Fruit fly (Drosophila melanogaster) whole organism, embryonic: Measurements from ENCODE around the gene CG15878.

Experiments
- Bdp1 ChIP-seq: fragments of 200-800 bp; sonication (Bioruptor generic); optimal IDR thresholded peaks from 3 replicates; lab custom pipeline; 2016; ENCODE audit warnings: missing biosample characterization, missing genetic modification characterization
- Bgb ChIP-seq: fragments of 200-800 bp; sonication (Bioruptor generic); IDR thresholded peaks from 2 replicates; pipeline ENCODE4 v1.3.6; 2022; ENCODE audit warnings: missing biosample characterization, missing genetic modification characterization; ENCODE audit not compliant: partially characterized antibody
- CG10267 ChIP-seq: fragments of 200-800 bp; sonication (Bioruptor generic); optimal IDR thresholded peaks from 2 replicates; lab custom pipeline; 2018; ENCODE audit warnings: missing biosample characterization, mild to moderate bottlenecking, missing genetic modification characterization, moderate library complexity
- CG11695 ChIP-seq: fragments of 200-800 bp; sonication (Bioruptor generic); IDR thresholded peaks from 3 replicates; pipeline ENCODE4 v1.3.6; 2022; ENCODE audit warnings: missing biosample characterization, missing genetic modification characterization
- CG11696 ChIP-seq: fragments of 200-800 bp; sonication (Bioruptor generic); IDR thresholded peaks from 2 replicates; pipeline ENCODE4 v1.3.6; 2022; ENCODE audit warnings: missing biosample characterization, missing genetic modification characterization
- CG11723 ChIP-seq: fragments of 200-800 bp; sonication (Bioruptor generic); optimal IDR thresholded peaks from 2 replicates; lab custom pipeline; 2017; ENCODE audit warnings: missing biosample characterization, mild to moderate bottlenecking, missing genetic modification characterization
- CG12219 ChIP-seq: fragments of 200-800 bp; sonication (Bioruptor generic); optimal IDR thresholded peaks from 3 replicates; lab custom pipeline; 2018; ENCODE audit warnings: missing biosample characterization, mild to moderate bottlenecking, missing genetic modification characterization
- CG12744 ChIP-seq: fragments of 200-800 bp; sonication (Bioruptor generic); optimal IDR thresholded peaks from 2 replicates; lab custom pipeline; 2016; ENCODE audit warnings: missing biosample characterization, missing genetic modification characterization
- CG13123 ChIP-seq: fragments of 200-800 bp; sonication (Bioruptor generic); optimal IDR thresholded peaks from 2 replicates; lab custom pipeline; 2016; ENCODE audit warnings: missing biosample characterization, missing genetic modification characterization
- CG15073 ChIP-seq: fragments of 200-800 bp; sonication (Bioruptor generic); optimal IDR thresholded peaks from 2 replicates; lab custom pipeline; 2016; ENCODE audit warnings: missing biosample characterization, missing genetic modification characterization
- CG1832 ChIP-seq: fragments of 200-800 bp; sonication (Bioruptor generic); optimal IDR thresholded peaks from 2 replicates; lab custom pipeline; 2017; ENCODE audit warnings: missing biosample characterization, mild to moderate bottlenecking, missing genetic modification characterization, inconsistent platforms
- CG18599 ChIP-seq: fragments of 200-800 bp; sonication (Bioruptor generic); optimal IDR thresholded peaks from 3 replicates; lab custom pipeline; 2017; ENCODE audit warnings: missing biosample characterization, missing genetic modification characterization, mild to moderate bottlenecking, moderate library complexity, missing genetic modification reagents
- CG2116 ChIP-seq: fragments of 200-800 bp; sonication (Bioruptor generic); optimal IDR thresholded peaks from 3 replicates; lab custom pipeline; 2018; ENCODE audit warnings: missing biosample characterization, mild to moderate bottlenecking, missing genetic modification characterization
- CG2889 ChIP-seq: fragments of 200-800 bp; sonication (Bioruptor generic); IDR thresholded peaks from 3 replicates; pipeline ENCODE4 v1.3.6; 2022; ENCODE audit warnings: missing biosample characterization, missing genetic modification characterization
- CG30403 ChIP-seq: fragments of 200-800 bp; sonication (Bioruptor generic); optimal IDR thresholded peaks from 3 replicates; lab custom pipeline; 2016; ENCODE audit warnings: missing biosample characterization, missing genetic modification characterization
- CG3163 ChIP-seq: fragments of 200-800 bp; sonication (Bioruptor generic); optimal IDR thresholded peaks from 3 replicates; lab custom pipeline; 2016; ENCODE audit warnings: missing biosample characterization, missing genetic modification characterization
- CG33557 ChIP-seq: fragments of 200-800 bp; sonication (Bioruptor generic); optimal IDR thresholded peaks from 2 replicates; lab custom pipeline; 2019; ENCODE audit warnings: missing biosample characterization, mild to moderate bottlenecking, missing genetic modification characterization, moderate library complexity
- CG3847 ChIP-seq: fragments of 200-800 bp; sonication (Bioruptor generic); IDR thresholded peaks from 2 replicates; pipeline ENCODE4 v1.3.6; 2022; ENCODE audit warnings: missing biosample characterization, missing genetic modification characterization
- CG5245 ChIP-seq: fragments of 200-800 bp; sonication (Bioruptor generic); optimal IDR thresholded peaks from 3 replicates; lab custom pipeline; 2016; ENCODE audit warnings: missing biosample characterization, missing genetic modification characterization
- CG6689 ChIP-seq: fragments of 200-800 bp; sonication (Bioruptor generic); IDR thresholded peaks from 2 replicates; pipeline ENCODE4 v1.3.6; 2022; ENCODE audit warnings: missing biosample characterization, missing genetic modification characterization
- CG7987 ChIP-seq: fragments of 200-800 bp; sonication (Bioruptor generic); optimal IDR thresholded peaks from 2 replicates; lab custom pipeline; 2018; ENCODE audit warnings: missing biosample characterization, mild to moderate bottlenecking, missing genetic modification characterization, moderate library complexity
- CG8359 ChIP-seq: fragments of 200-800 bp; sonication (Bioruptor generic); optimal IDR thresholded peaks from 2 replicates; lab custom pipeline; 2017; ENCODE audit warnings: missing biosample characterization, mild to moderate bottlenecking, missing genetic modification characterization, borderline replicate concordance
- D ChIP-seq, 2 experiments: fragments of 200-800 bp in 1 of 2; fragments of >200 bp in 1 of 2; sonication (Bioruptor generic) in 1 of 2; optimal IDR thresholded peaks; 2 replicates in 1 of 2; 3 replicates in 1 of 2; lab custom pipeline; 2017; ENCODE audit warnings: mild to moderate bottlenecking in 1 of 2, missing biosample characterization in 1 of 2, missing genetic modification characterization in 1 of 2, missing genetic modification reagents in 1 of 2
- Dad ChIP-seq: fragments of 200-800 bp; sonication (Bioruptor generic); optimal IDR thresholded peaks from 3 replicates; lab custom pipeline; 2016; ENCODE audit warnings: missing biosample characterization, missing genetic modification characterization
- Dfd ChIP-seq, 2 experiments: fragments of >200 bp; optimal IDR thresholded peaks; 2 replicates each; lab custom pipeline; 2017; ENCODE audit warnings: missing biosample characterization in 2 of 2, missing genetic modification characterization in 2 of 2
- Dref ChIP-seq: fragments of 200-800 bp; sonication (Bioruptor generic); IDR thresholded peaks from 2 replicates; pipeline ENCODE4 v1.3.6; 2022; ENCODE audit warnings: missing biosample characterization, missing genetic modification characterization
- Hr51 ChIP-seq, 2 experiments: fragments of 200-800 bp; sonication (Bioruptor generic); optimal IDR thresholded peaks; 2 replicates in 1 of 2; 3 replicates in 1 of 2; lab custom pipeline; 2016 to 2018; ENCODE audit warnings: missing biosample characterization in 2 of 2, missing genetic modification characterization in 2 of 2, mild to moderate bottlenecking in 1 of 2, moderate library complexity in 1 of 2
- Sin3A ChIP-seq: fragments of >200 bp; optimal IDR thresholded peaks from 2 replicates; lab custom pipeline; 2018
- Spps ChIP-seq: fragments of 200-800 bp; sonication (Bioruptor generic); optimal IDR thresholded peaks from 2 replicates; lab custom pipeline; 2018; ENCODE audit warnings: missing biosample characterization, mild to moderate bottlenecking, missing genetic modification characterization
- Sry-β ChIP-seq: fragments of 200-800 bp; sonication (Bioruptor generic); optimal IDR thresholded peaks from 2 replicates; lab custom pipeline; 2018; ENCODE audit warnings: missing biosample characterization, mild to moderate bottlenecking, missing genetic modification characterization, moderate library complexity
- Usf ChIP-seq: fragments of 200-800 bp; sonication (Bioruptor generic); optimal IDR thresholded peaks from 2 replicates; lab custom pipeline; 2017; ENCODE audit warnings: missing genotype, missing biosample characterization, missing genetic modification characterization
- ap ChIP-seq: fragments of 200-800 bp; sonication (Bioruptor generic); IDR thresholded peaks from 2 replicates; pipeline ENCODE4 v1.3.6; 2022; ENCODE audit warnings: missing biosample characterization, missing genetic modification characterization
- ase ChIP-seq: fragments of 200-800 bp; sonication (Bioruptor generic); IDR thresholded peaks from 3 replicates; pipeline ENCODE4 v1.3.6; 2022; ENCODE audit warnings: missing biosample characterization, missing genetic modification characterization
- bigmax ChIP-seq: fragments of 200-800 bp; sonication (Bioruptor generic); optimal IDR thresholded peaks from 2 replicates; lab custom pipeline; 2018; ENCODE audit warnings: missing biosample characterization, mild to moderate bottlenecking, missing genetic modification characterization
- cas ChIP-seq: fragments of 200-800 bp; sonication (Bioruptor generic); IDR thresholded peaks from 2 replicates; pipeline ENCODE4 v1.3.6; 2022; ENCODE audit warnings: missing biosample characterization, missing genetic modification characterization
- chif ChIP-seq, 2 experiments: fragments of 200-800 bp; sonication (Bioruptor generic); optimal IDR thresholded peaks; 3 replicates each; lab custom pipeline; 2016; ENCODE audit warnings: missing biosample characterization in 2 of 2, missing genetic modification characterization in 2 of 2
- dan ChIP-seq: fragments of 200-800 bp; sonication (Bioruptor generic); IDR thresholded peaks from 2 replicates; pipeline ENCODE4 v1.3.6; 2022; ENCODE audit warnings: missing biosample characterization, missing genetic modification characterization
- dimm ChIP-seq: fragments of 200-800 bp; sonication (Bioruptor generic); IDR thresholded peaks from 2 replicates; pipeline ENCODE4 v1.3.6; 2022; ENCODE audit warnings: missing biosample characterization, missing genetic modification characterization
- dmrt99B ChIP-seq: fragments of 200-800 bp; sonication (Bioruptor generic); optimal IDR thresholded peaks from 2 replicates; lab custom pipeline; 2018; ENCODE audit warnings: missing biosample characterization, mild to moderate bottlenecking, missing genetic modification characterization, moderate library complexity
- fd3F ChIP-seq: fragments of 200-800 bp; sonication (Bioruptor generic); optimal IDR thresholded peaks from 2 replicates; lab custom pipeline; 2018; ENCODE audit warnings: missing biosample characterization, mild to moderate bottlenecking, missing genetic modification characterization, moderate library complexity
- gsb ChIP-seq: fragments of 200-800 bp; sonication (Bioruptor generic); IDR thresholded peaks from 2 replicates; pipeline ENCODE4 v1.3.6; 2022; ENCODE audit warnings: missing biosample characterization, missing genetic modification characterization
- ken ChIP-seq: fragments of 200-800 bp; sonication (Bioruptor generic); IDR thresholded peaks from 3 replicates; pipeline ENCODE4 v1.3.6; 2022; ENCODE audit warnings: missing biosample characterization, missing genetic modification characterization
- oc ChIP-seq: fragments of 200-800 bp; sonication (Bioruptor generic); optimal IDR thresholded peaks from 2 replicates; lab custom pipeline; 2018; ENCODE audit warnings: missing biosample characterization, mild to moderate bottlenecking, missing genetic modification characterization, moderate library complexity
- pfk ChIP-seq: fragments of 200-800 bp; sonication (Bioruptor generic); optimal IDR thresholded peaks from 2 replicates; lab custom pipeline; 2018; ENCODE audit warnings: missing biosample characterization, mild to moderate bottlenecking, missing genetic modification characterization, moderate library complexity
- pita ChIP-seq: fragments of 200-800 bp; sonication (Bioruptor generic); optimal IDR thresholded peaks from 2 replicates; lab custom pipeline; 2017; ENCODE audit warnings: missing biosample characterization, mild to moderate bottlenecking, missing genetic modification characterization
- rib ChIP-seq: fragments of 200-800 bp; sonication (Bioruptor generic); IDR thresholded peaks from 2 replicates; pipeline ENCODE4 v1.3.6; 2022; ENCODE audit warnings: missing biosample characterization, missing genetic modification characterization
- row ChIP-seq: fragments of 200-800 bp; sonication (Bioruptor generic); IDR thresholded peaks from 3 replicates; pipeline ENCODE4 v1.3.6; 2022; ENCODE audit warnings: missing biosample characterization, missing genetic modification characterization
- toy ChIP-seq: fragments of 200-800 bp; sonication (Bioruptor generic); IDR thresholded peaks from 2 replicates; pipeline ENCODE4 v1.3.6; 2022; ENCODE audit warnings: missing biosample characterization, missing genetic modification characterization
- ttk ChIP-seq: fragments of 200-800 bp; sonication (Bioruptor generic); IDR thresholded peaks from 2 replicates; pipeline ENCODE4 v2.1.2; 2022; ENCODE audit warnings: missing biosample characterization, missing genetic modification characterization
- yki ChIP-seq: fragments of >200 bp; optimal IDR thresholded peaks from 3 replicates; lab custom pipeline; 2018
- zf30C ChIP-seq: fragments of 200-800 bp; sonication (Bioruptor generic); optimal IDR thresholded peaks from 3 replicates; lab custom pipeline; 2018; ENCODE audit warnings: missing biosample characterization, mild to moderate bottlenecking, missing genetic modification characterization

CG15878 gene

DNA sequence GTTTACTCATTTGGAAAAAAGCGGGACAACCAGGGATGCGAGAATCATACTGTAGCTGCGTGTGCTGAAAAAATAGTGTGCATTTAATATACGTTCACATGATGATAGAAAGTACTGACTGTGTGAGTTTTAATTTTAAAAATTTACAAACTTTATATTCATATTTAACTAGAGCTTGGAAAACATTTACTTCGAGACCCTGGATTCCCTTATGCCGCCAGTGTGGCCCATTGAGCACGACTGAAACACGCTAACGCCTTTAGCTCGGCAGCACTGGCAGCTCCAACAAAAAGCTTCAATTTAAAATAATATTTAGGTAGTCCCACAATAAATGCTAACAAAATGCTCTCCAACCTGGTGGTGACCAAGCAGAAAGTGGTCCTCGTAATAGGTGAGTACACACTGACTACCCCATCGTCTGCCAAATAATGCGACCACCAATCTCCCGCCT, 45.1 kb upstream of the CG15878 start, which contains the start of the genes CG1275 and Elp5 (continued):
- TF ChIP-seq CG10267 (tag; lab: Kevin White, UChicago) (peak; percentile 92), dan (GFP tag; lab: Robert Waterston, UW) (peak; percentile 92), ttk (peak; percentile 99), CG2116 (GFP tag; lab: Kevin White, UChicago) (peak; percentile 85), ase (peak; percentile 100), pfk (GFP tag; lab: Kevin White, UChicago) (peak; percentile 71), CG1832 (GFP tag; lab: Kevin White, UChicago) (no peak), CG11696 (GFP tag; lab: Robert Waterston, UW) (peak; percentile 98), bigmax (GFP tag; lab: Kevin White, UChicago) (peak; percentile 75), Bdp1 (GFP tag; lab: Kevin White, UChicago) (peak; percentile 93), CG7987 (GFP tag; lab: Kevin White, UChicago) (peak; percentile 89), CG2889 (GFP tag; lab: Robert Waterston, UW) (peak; percentile 99), CG5245 (GFP tag; lab: Kevin White, UChicago) (peak; percentile 94), CG30403 (GFP tag; lab: Kevin White, UChicago) (peak; percentile 99), zf30C (GFP tag; lab: Kevin White, UChicago) (no peak), CG11695 (GFP tag; lab: Robert Waterston, UW) (peak; percentile 99), Dad (peak; percentile 94), CG12219 (GFP tag; lab: Kevin White, UChicago) (peak; percentile 97), D (optimal IDR thresholded peaks at IDR 0.05; lab: Kevin White, UChicago) (no peak), D (GFP tag; optimal IDR thresholded peaks at IDR 0.05; lab: Kevin White, UChicago) (peak; percentile 92), CG15073 (peak; percentile 84), Spps (tag; lab: Kevin White, UChicago) (peak; percentile 92), cas (GFP tag; lab: Robert Waterston, UW) (peak; percentile 99), CG18599 (GFP tag; lab: Kevin White, UChicago) (peak; percentile 97), CG8359 (GFP tag; lab: Kevin White, UChicago) (peak; percentile 85), fd3F (GFP tag; lab: Kevin White, UChicago) (peak; percentile 98), Sry-β (GFP tag; lab: Kevin White, UChicago) (peak; percentile 80), dimm (GFP tag; lab: Robert Waterston, UW) (peak; percentile 99), row (GFP tag; lab: Robert Waterston, UW) (peak; percentile 99), dmrt99B (peak; percentile 99), CG33557 (peak; percentile 94), Hr51 (GFP tag; optimal IDR thresholded peaks at IDR 0.05; lab: Kevin White, UChicago) (peak; percentile 97 to 98), Sin3A (peak; percentile 39), Bgb (GFP tag; lab: Robert Waterston, UW) (peak; percentile 33; the same call in 1 of the 2 replicates), oc (tag; lab: Kevin White, UChicago) (peak; percentile 97), toy (GFP tag; lab: Robert Waterston, UW) (peak; percentile 99), pita (no peak), CG6689 (peak; percentile 99), CG3163 (peak; percentile 82), CG13123 (peak; percentile 95), rib (GFP tag; lab: Robert Waterston, UW) (peak; percentile 99), ap (GFP tag; lab: Robert Waterston, UW) (peak; percentile 99), yki (no peak), Dref (GFP tag; lab: Robert Waterston, UW) (peak; percentile 58), gsb (GFP tag; lab: Robert Waterston, UW) (peak; percentile 99), CG11723 (GFP tag; lab: Kevin White, UChicago) (peak; percentile 96), Usf (peak; percentile 95), chif (GFP tag; optimal IDR thresholded peaks at IDR 0.05; lab: Kevin White, UChicago) (peak; percentile 95 to 97), CG12744 (peak; percentile 97), CG3847 (peak; percentile 100), Dfd (GFP tag; optimal IDR thresholded peaks at IDR 0.05; lab: Kevin White, UChicago) (peak in 1 of 2 experiments; percentile 51), ken (peak; percentile 100)
